Fruit fly (Drosophila melanogaster): ENCODE results near the gene CG11597.

DNA sequence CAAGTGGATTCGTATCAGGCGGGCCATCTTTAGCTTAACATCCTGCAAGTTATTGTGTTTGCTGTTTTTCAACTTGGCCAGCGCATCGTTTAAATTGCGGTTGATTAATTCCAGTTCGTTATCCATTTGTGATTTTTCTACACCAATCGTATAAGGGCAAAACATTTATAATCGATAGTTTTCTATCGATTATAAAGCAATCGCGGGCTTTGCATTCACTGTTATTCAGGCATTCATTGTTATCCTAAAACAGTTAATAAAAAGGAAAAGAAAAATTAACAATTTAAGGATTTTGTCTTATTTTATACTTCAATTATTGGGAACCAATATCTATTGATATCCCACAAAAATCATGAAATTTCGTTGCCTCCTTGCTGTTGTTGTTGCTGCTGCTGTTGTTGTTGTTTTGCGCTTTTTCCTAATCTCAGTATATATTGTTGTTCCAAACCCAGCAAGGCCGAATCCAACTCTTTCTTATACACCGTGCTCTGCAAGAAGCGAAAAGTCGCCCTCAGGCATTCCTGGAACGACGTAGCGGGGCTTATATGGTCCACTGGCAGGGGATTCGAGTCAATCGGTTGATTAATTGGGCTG lies 3.6 kb upstream of the CG11597 start, which contains the start of gene CG32095:
- TF ChIP-seq usp (GFP tag; optimal IDR thresholded peaks at IDR 0.05) (no peak), Dfd (GFP tag; optimal IDR thresholded peaks at IDR 0.05) (no peak), fru (GFP tag; optimal IDR thresholded peaks at IDR 0.05) (no peak), Myc (optimal IDR thresholded peaks at IDR 0.05) (no peak), Dif (GFP tag; optimal IDR thresholded peaks at IDR 0.05; ENCODE audit: partially characterized antibody) (no peak), N (GFP tag; optimal IDR thresholded peaks at IDR 0.05) (no peak)
